Worm (Caenorhabditis elegans) whole organism, L4 larva: ENCODE data around the gene C10C6.7.

ENCODE experiments used
- F10B5.3 ChIP-seq: sonication (generic microtip); optimal IDR thresholded peaks from 2 replicates; lab custom pipeline; 2016; ENCODE audit warnings: mild to moderate bottlenecking, missing genetic modification characterization, missing compliant biosample characterization
- ceh-82 ChIP-seq: sonication (generic microtip); optimal IDR thresholded peaks from 2 replicates; lab custom pipeline; 2017; ENCODE audit warnings: missing biosample characterization, missing genetic modification characterization
- hlh-11 ChIP-seq: fragments of 200-800 bp; sonication (Bioruptor generic); optimal IDR thresholded peaks from 2 replicates; lab custom pipeline; 2018; ENCODE audit warnings: mild to moderate bottlenecking, missing genetic modification characterization, missing compliant biosample characterization
- mep-1 ChIP-seq: fragments of 150-350 bp; sonication (generic microtip); optimal IDR thresholded peaks from 3 replicates; lab custom pipeline; 2014; ENCODE audit warnings: missing biosample characterization, missing genetic modification characterization
- skn-1 ChIP-seq: fragments of 150-350 bp; optimal IDR thresholded peaks from 2 replicates; lab custom pipeline; 2014; ENCODE audit warnings: missing biosample characterization, missing genetic modification characterization
- snpc-4 ChIP-seq: fragments of 150-350 bp; optimal IDR thresholded peaks from 2 replicates; lab custom pipeline; 2014; ENCODE audit warnings: missing biosample characterization, missing genetic modification characterization
- zip-2 ChIP-seq: fragments of 150-350 bp; optimal IDR thresholded peaks from 2 replicates; lab custom pipeline; 2014; ENCODE audit warnings: missing biosample characterization, missing genetic modification characterization

ce11 chrIV:11433709-11434108 lies 33.6 kb downstream of the C10C6.7 start:
- no peak for TF ChIP-seq F10B5.3
- TF ChIP-seq ceh-82 (tag; lab: Kevin White, UChicago): no peak
- TF ChIP-seq hlh-11 (tag; lab: Kevin White, UChicago): peak; percentile 56
- TF ChIP-seq snpc-4: no peak
- TF ChIP-seq mep-1 (tag; lab: Kevin White, UChicago): peak; percentile 80
- no peak for TF ChIP-seq skn-1 (tag; lab: Kevin White, UChicago)
- no peak for TF ChIP-seq zip-2 (tag; lab: Kevin White, UChicago)
